Worm (Caenorhabditis elegans): ENCODE measurements around the gene F25E5.5.
"Not testable (repeated sequence)": the region's sequence is repeated elsewhere in the genome, so short reads cannot be mapped to it uniquely, and the experiment has no call there.

Gene F25E5.5

DNA sequence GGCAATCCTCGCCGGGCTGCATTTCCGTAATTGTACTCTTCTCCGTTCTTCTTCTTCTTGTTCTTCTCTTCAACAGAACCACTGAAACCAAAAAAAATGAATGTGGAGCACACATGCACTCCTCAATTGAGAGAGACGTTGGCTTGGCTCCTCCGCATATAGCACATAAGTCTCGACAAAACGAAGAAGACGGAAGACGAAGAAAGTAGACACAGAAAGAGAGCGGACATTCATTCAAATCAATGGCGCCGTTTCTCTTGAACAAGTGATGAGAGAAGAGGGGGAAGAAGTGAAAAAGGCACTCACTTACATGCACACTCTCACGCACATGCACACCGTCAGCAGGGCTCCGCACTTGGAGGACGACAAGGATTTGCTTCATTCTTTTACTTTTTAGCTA is 9.5 kb upstream of the F25E5.5 start, which contains the start of gene F25E5.9 (continued):
- no peak for TF ChIP-seq dmd-4 (tag; optimal IDR thresholded peaks at IDR 0.05)
- no peak for TF ChIP-seq nhr-11 (tag; optimal IDR thresholded peaks at IDR 0.05)
- TF ChIP-seq alr-1 (tag; optimal IDR thresholded peaks at IDR 0.05), result no peak
- no peak for TF ChIP-seq unc-39 (tag; optimal IDR thresholded peaks at IDR 0.05)
- no peak for TF ChIP-seq elt-3 (tag; optimal IDR thresholded peaks at IDR 0.05)
- peak; percentile 62 for TF ChIP-seq sem-4 (tag; optimal IDR thresholded peaks at IDR 0.05)
- TF ChIP-seq ama-1 (optimal IDR thresholded peaks at IDR 0.05), result peak; percentile 51
- TF ChIP-seq ceh-82 (tag; optimal IDR thresholded peaks at IDR 0.05), result no peak
- no peak for TF ChIP-seq ZK546.5 (tag; optimal IDR thresholded peaks at IDR 0.05)
- TF ChIP-seq nhr-21 (tag; optimal IDR thresholded peaks at IDR 0.05), result no peak
- TF ChIP-seq nhr-23 (tag; optimal IDR thresholded peaks at IDR 0.05), result no peak
- no peak for TF ChIP-seq snpc-4 (tag; optimal IDR thresholded peaks at IDR 0.05)
- TF ChIP-seq nhr-237 (tag; optimal IDR thresholded peaks at IDR 0.05), result no peak
- peak; percentile 70 for TF ChIP-seq unc-55 (GFP tag; optimal IDR thresholded peaks at IDR 0.05)
- TF ChIP-seq nhr-129 (tag; optimal IDR thresholded peaks at IDR 0.05), result peak; percentile 18
- no peak for TF ChIP-seq lin-39 (tag; optimal IDR thresholded peaks at IDR 0.05)
- no peak for TF ChIP-seq elt-1 (tag; optimal IDR thresholded peaks at IDR 0.05)
- TF ChIP-seq egl-27 (tag; optimal IDR thresholded peaks at IDR 0.05), result no peak
- peak; percentile 52 for TF ChIP-seq Y55F3AM.14 (GFP tag; optimal IDR thresholded peaks at IDR 0.05)
- no peak for TF ChIP-seq nhr-25 (tag; optimal IDR thresholded peaks at IDR 0.05)

DNA sequence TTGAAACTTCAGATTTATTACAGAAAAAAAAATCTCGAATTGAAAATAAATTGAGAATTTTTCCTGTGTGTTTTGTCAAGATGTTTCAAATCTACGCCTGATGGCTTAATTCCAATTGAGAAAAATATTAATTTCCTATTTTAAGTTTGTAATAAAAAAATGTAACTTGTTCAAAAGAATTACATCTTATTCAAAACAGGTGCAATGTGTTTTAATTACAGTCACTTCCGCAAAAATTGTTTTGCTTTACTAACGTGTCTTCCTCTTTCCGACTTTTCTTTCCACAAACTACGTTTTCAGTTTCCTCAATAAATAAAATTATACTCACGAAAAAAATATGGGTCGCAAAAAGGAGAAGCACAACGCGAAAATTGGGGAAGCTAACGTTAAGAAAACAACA is 9.1 kb upstream of the F25E5.5 start, which contains the start of gene F25E5.16:
Gene F25E5.16 (plus strand): TSS at position 301 of the 400 bp plus-strand sequence.
- no peak for TF ChIP-seq alr-1 (tag; optimal IDR thresholded peaks at IDR 0.05)
- TF ChIP-seq nhr-23 (tag; optimal IDR thresholded peaks at IDR 0.05), result no peak
- TF ChIP-seq nhr-11 (tag; optimal IDR thresholded peaks at IDR 0.05), result no peak
- no peak for TF ChIP-seq fos-1 (tag; optimal IDR thresholded peaks at IDR 0.05)
- TF ChIP-seq C34F6.9 (tag; optimal IDR thresholded peaks at IDR 0.05), result no peak
- TF ChIP-seq mab-5 (tag; optimal IDR thresholded peaks at IDR 0.05), result no peak
- no peak for TF ChIP-seq unc-55 (GFP tag; optimal IDR thresholded peaks at IDR 0.05)
- TF ChIP-seq elt-3 (tag; optimal IDR thresholded peaks at IDR 0.05), result no peak
- no peak for TF ChIP-seq nhr-6 (tag; optimal IDR thresholded peaks at IDR 0.05)
- no peak for TF ChIP-seq sma-9 (GFP tag; optimal IDR thresholded peaks at IDR 0.05)
- no peak for TF ChIP-seq sma-9 (tag; optimal IDR thresholded peaks at IDR 0.05)
- no peak for TF ChIP-seq Y55F3AM.14 (GFP tag; optimal IDR thresholded peaks at IDR 0.05)
- no peak for TF ChIP-seq elt-1 (tag; optimal IDR thresholded peaks at IDR 0.05)
- TF ChIP-seq crh-2 (tag; optimal IDR thresholded peaks at IDR 0.05), result no peak
- TF ChIP-seq sma-3 (GFP tag; optimal IDR thresholded peaks at IDR 0.05), result no peak
- TF ChIP-seq R02D3.7 (tag; optimal IDR thresholded peaks at IDR 0.05), result no peak
- no peak for TF ChIP-seq lin-11 (tag; optimal IDR thresholded peaks at IDR 0.05)

DNA sequence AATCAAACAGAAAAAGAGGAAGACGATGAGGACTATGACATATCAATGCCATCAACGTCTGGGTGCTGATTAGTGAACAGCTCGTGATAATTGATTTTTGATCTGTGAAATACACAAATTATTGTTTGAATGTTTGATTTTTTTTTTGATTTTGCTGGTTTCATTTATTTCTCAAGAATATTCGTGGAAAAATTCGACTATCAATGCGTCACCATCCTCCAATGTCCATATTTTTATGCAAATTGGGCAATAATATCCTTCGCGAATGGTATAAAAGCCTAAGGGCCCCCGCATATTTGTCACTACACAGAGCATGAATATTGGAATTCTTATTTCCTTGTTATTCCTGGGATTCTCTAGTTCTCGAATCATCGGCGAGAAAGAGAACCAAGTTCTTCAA is 7.3 kb upstream of the F25E5.5 start, which contains the start of gene try-13:
Gene try-13 (plus strand): TSS at position 301 of the 400 bp plus-strand sequence.
- TF ChIP-seq nhr-129 (tag; optimal IDR thresholded peaks at IDR 0.05) (no peak), mdl-1 (tag; optimal IDR thresholded peaks at IDR 0.05) (no peak), nhr-11 (tag; optimal IDR thresholded peaks at IDR 0.05) (no peak), sem-4 (tag; optimal IDR thresholded peaks at IDR 0.05) (no peak), elt-3 (tag; optimal IDR thresholded peaks at IDR 0.05) (no peak), ceh-82 (tag; optimal IDR thresholded peaks at IDR 0.05) (no peak), Y55F3AM.14 (GFP tag; optimal IDR thresholded peaks at IDR 0.05) (no peak), nhr-21 (tag; optimal IDR thresholded peaks at IDR 0.05) (no peak), zag-1 (tag; optimal IDR thresholded peaks at IDR 0.05) (no peak), nhr-237 (tag; optimal IDR thresholded peaks at IDR 0.05) (no peak), nhr-12 (tag; optimal IDR thresholded peaks at IDR 0.05) (no peak), ztf-11 (tag; optimal IDR thresholded peaks at IDR 0.05) (no peak), sma-3 (GFP tag; optimal IDR thresholded peaks at IDR 0.05) (no peak)

DNA sequence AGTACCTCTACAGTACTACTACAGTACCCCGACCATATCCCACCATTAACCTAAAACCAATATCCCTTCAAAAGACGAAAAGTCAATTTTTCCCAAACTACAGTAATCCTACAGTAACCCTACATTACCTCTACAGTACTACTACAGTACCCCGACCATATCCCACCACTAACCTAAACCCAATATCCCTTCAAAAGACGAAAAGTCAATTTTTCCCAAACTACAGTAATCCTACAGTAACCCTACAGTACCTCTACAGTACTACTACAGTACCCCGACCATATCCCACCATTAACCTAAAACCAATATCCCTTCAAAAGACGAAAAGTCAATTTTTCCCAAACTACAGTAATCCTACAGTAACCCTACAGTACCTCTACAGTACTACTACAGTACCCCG is 2.7 kb upstream of the F25E5.5 start, which contains the start of gene nhr-141:
Gene nhr-141 (plus strand): TSS at position 331 of the 400 bp plus-strand sequence.
- TF ChIP-seq nhr-129, zag-1, mdl-1 (tag; optimal IDR thresholded peaks at IDR 0.05): not testable (repeated sequence)

DNA sequence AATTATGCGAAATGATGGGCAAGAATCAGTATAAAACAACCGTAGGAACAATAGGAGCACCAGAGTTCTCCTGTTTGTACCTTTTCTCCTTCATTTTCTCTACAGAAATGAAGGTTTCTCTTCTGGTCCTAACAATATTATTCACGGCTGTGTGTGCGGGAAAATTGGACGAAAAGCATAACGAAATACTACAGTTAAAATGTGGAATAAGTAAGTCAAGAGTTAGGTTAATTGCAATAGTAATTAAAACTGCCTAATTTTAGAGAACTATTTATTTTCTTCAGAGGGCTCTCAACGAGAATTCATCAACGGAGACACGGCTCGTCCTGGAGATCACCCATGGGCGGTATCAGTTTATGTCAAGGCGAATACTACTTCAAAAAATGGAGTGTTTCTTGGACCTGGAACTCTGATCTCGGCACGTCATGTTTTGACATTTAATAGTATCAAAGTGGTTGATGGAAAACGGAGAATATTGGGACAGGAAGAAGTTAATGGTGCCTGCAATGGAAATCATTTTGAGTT is 2.3 kb downstream of the F25E5.5 start, which contains the start of gene try-12:
Gene try-12 (plus strand): TSS at position 51 of the 525 bp plus-strand sequence.
- no peak for TF ChIP-seq Y55F3AM.14 (GFP tag; optimal IDR thresholded peaks at IDR 0.05)
- no peak for TF ChIP-seq crh-2 (tag; optimal IDR thresholded peaks at IDR 0.05)
- TF ChIP-seq ZK546.5 (tag; optimal IDR thresholded peaks at IDR 0.05), result no peak
- no peak for TF ChIP-seq nhr-10 (tag; optimal IDR thresholded peaks at IDR 0.05)
- TF ChIP-seq nhr-11 (tag; optimal IDR thresholded peaks at IDR 0.05), result no peak
- TF ChIP-seq sma-3 (GFP tag; optimal IDR thresholded peaks at IDR 0.05), result no peak
- TF ChIP-seq sma-9 (GFP tag; optimal IDR thresholded peaks at IDR 0.05), result no peak
- no peak for TF ChIP-seq sma-9 (tag; optimal IDR thresholded peaks at IDR 0.05)
- no peak for TF ChIP-seq ama-1 (optimal IDR thresholded peaks at IDR 0.05)

Data from whole organism, L2 larva.